Worm (Caenorhabditis elegans): Measurements from ENCODE around the gene sqv-8.
A peak's percentile ranks its signal among the peaks of the same experiment; 100 is the strongest.

- no peak for TF ChIP-seq nhr-12 (tag; optimal IDR thresholded peaks at IDR 0.05)
- no peak for TF ChIP-seq mdl-1 (tag; optimal IDR thresholded peaks at IDR 0.05)
- no peak for TF ChIP-seq snpc-4 (tag; optimal IDR thresholded peaks at IDR 0.05)
- TF ChIP-seq nhr-28 (tag; optimal IDR thresholded peaks at IDR 0.05), result no peak
- TF ChIP-seq nhr-67 (tag; optimal IDR thresholded peaks at IDR 0.05), result no peak
- no peak for TF ChIP-seq ceh-82 (tag; optimal IDR thresholded peaks at IDR 0.05)
- no peak for TF ChIP-seq lin-39 (tag; optimal IDR thresholded peaks at IDR 0.05)
- TF ChIP-seq lin-15B (tag; optimal IDR thresholded peaks at IDR 0.05), result no peak
- TF ChIP-seq nfya-1 (tag; optimal IDR thresholded peaks at IDR 0.05; ENCODE audit: insufficient read depth), result peak; percentile 33
- no peak for TF ChIP-seq zag-1 (tag; optimal IDR thresholded peaks at IDR 0.05)
- TF ChIP-seq sea-2 (GFP tag; optimal IDR thresholded peaks at IDR 0.05), result no peak
- TF ChIP-seq aly-2 (tag; optimal IDR thresholded peaks at IDR 0.05), result no peak
These were observed at the start of gene sqv-8 for ce11 chrII:9646928-9647838.

Measured in whole organism, L3 larva.